Fruit fly (Drosophila melanogaster) S2 (cell line): ENCODE data around the gene Tsp97E.

Experiments
- CG8478 ChIP-seq: fragments of >200 bp; optimal IDR thresholded peaks from 2 replicates; lab custom pipeline; 2018
- CTCF ChIP-seq, 2 experiments: fragments of >200 bp; optimal IDR thresholded peaks; 2 replicates each; lab custom pipeline; 2018

- no peak for TF ChIP-seq CTCF (optimal IDR thresholded peaks at IDR 0.05; lab: Kevin White, UChicago)
- TF ChIP-seq CG8478, result no peak
These were observed at the start of gene Tsp97E for dm6 chr3R:26964452-26965133.
